Fruit fly (Drosophila melanogaster): ENCODE measurements around the gene PGRP-SB1.

PGRP-SB1 gene

DNA sequence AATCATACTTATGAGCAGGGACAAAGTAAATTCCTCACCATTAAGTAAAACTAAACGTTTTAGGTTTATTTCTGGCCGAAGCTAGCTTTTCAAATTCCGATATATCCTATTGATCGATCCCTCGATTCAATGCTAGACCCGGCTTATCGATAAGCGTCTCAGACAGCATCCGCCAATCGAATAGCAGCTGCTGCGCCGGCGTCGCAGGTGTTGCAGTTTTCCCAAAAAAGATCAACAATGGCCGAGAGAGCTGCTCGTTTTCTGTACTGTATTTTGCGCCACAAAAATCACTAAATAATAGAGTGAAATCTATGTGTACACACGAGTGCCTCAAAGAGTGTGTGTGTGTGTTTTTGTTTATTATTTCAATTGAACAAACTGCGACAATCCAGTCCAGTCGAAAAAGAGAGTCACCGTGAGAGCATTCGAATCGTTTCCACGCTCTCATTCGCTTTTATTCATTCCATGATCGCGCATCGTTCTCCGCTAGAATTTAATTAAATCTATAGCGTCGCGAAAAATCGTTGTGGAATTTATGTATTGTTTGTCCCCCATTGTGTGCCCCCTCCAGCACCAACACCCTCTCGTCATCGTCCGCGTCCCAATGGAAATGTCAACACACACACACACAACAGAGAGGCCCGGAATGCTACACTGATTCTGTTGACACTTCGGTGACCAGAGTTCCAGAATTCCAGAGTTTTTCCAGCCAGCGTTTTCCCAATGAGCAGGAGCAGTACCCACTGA, 14.2 kb downstream of the PGRP-SB1 start (continued):
- TF ChIP-seq CG16815 (GFP tag; optimal IDR thresholded peaks at IDR 0.05) (no peak), Nf-YC (tag; optimal IDR thresholded peaks at IDR 0.05) (peak; percentile 58), CG10959 (GFP tag; IDR thresholded peaks at IDR 0.05) (no peak), CG30403 (GFP tag; optimal IDR thresholded peaks at IDR 0.05) (no peak), CG1529 (GFP tag; optimal IDR thresholded peaks at IDR 0.05) (no peak), CG11695 (GFP tag; IDR thresholded peaks at IDR 0.05) (no peak), CG16779 (GFP tag; IDR thresholded peaks at IDR 0.05) (no peak), MTF-1 (GFP tag; optimal IDR thresholded peaks at IDR 0.05; ENCODE audit: borderline replicate concordance) (no peak), gt (GFP tag; IDR thresholded peaks at IDR 0.05) (no peak), Aef1 (GFP tag; IDR thresholded peaks at IDR 0.05) (no peak), sens (GFP tag) (peak; percentile 72), CG11093 (GFP tag; IDR thresholded peaks at IDR 0.05) (no peak), Mrtf (GFP tag; IDR thresholded peaks at IDR 0.05) (no peak), ato (GFP tag; IDR thresholded peaks at IDR 0.05; ENCODE audit: partially characterized antibody) (peak; percentile 76), tin (GFP tag; optimal IDR thresholded peaks at IDR 0.05) (no peak), rib (GFP tag; IDR thresholded peaks at IDR 0.05) (no peak), CG4617 (GFP tag; optimal IDR thresholded peaks at IDR 0.05; ENCODE audit: borderline replicate concordance) (no peak), Meics (GFP tag; optimal IDR thresholded peaks at IDR 0.05) (peak; percentile 15), ERR (GFP tag; optimal IDR thresholded peaks at IDR 0.05) (no peak), fu2 (GFP tag; optimal IDR thresholded peaks at IDR 0.05) (no peak), gcm2 (GFP tag; optimal IDR thresholded peaks at IDR 0.05) (no peak), kni (GFP tag; optimal IDR thresholded peaks at IDR 0.05) (no peak), Nf-YA (GFP tag; IDR thresholded peaks at IDR 0.05) (no peak), stwl (tag; optimal IDR thresholded peaks at IDR 0.05) (peak; percentile 31), CG12769 (tag; optimal IDR thresholded peaks at IDR 0.05) (no peak)

DNA sequence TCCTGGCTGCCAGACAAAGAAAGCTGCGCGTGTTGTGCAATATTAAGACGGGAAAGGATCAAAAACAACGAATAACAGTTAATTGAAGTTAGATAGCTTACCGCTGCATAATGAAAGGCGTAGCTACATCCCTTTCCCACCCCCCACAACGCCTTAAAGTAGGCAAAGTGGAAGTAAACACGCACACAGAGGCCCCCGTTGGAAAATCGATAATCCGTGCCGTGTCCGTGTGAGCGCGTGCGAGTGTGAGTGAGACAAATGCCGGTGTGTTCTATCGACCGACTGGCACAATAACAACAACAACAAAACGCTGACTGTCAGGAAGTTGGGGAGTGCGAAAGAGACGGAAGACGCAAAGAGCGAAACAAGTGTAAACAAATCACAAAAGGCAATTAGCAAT, 15.4 kb downstream of the PGRP-SB1 start:
- TF ChIP-seq pzg (GFP tag; optimal IDR thresholded peaks at IDR 0.05) (no peak), CG16815 (GFP tag; optimal IDR thresholded peaks at IDR 0.05) (no peak), Meics (GFP tag; optimal IDR thresholded peaks at IDR 0.05) (no peak), CG11723 (GFP tag; optimal IDR thresholded peaks at IDR 0.05) (no peak), bbx (GFP tag; IDR thresholded peaks at IDR 0.05; ENCODE audit: partially characterized antibody) (no peak), CG2116 (GFP tag; optimal IDR thresholded peaks at IDR 0.05) (no peak), D19A (tag; optimal IDR thresholded peaks at IDR 0.05) (no peak), CG13123 (GFP tag; optimal IDR thresholded peaks at IDR 0.05) (no peak), Aef1 (GFP tag; IDR thresholded peaks at IDR 0.05) (no peak), Hsf (GFP tag; optimal IDR thresholded peaks at IDR 0.05) (no peak), E2f2 (GFP tag; IDR thresholded peaks at IDR 0.05) (no peak), zfh1 (GFP tag; IDR thresholded peaks at IDR 0.05) (no peak), Bdp1 (GFP tag; optimal IDR thresholded peaks at IDR 0.05) (no peak), crol (GFP tag; IDR thresholded peaks at IDR 0.05) (no peak), H2.0 (GFP tag; IDR thresholded peaks at IDR 0.05) (no peak), eyg (GFP tag; optimal IDR thresholded peaks at IDR 0.05) (no peak), zen (tag; optimal IDR thresholded peaks at IDR 0.05) (peak; percentile 35), B-H2 (GFP tag; optimal IDR thresholded peaks at IDR 0.05) (no peak), Trl (optimal IDR thresholded peaks at IDR 0.05) (no peak), Trl (GFP tag; optimal IDR thresholded peaks at IDR 0.05) (no peak), CG18619 (GFP tag; optimal IDR thresholded peaks at IDR 0.05) (no peak), CG34224 (GFP tag; IDR thresholded peaks at IDR 0.05; ENCODE audit: partially characterized antibody) (no peak), C15 (GFP tag; IDR thresholded peaks at IDR 0.05) (no peak), CG42726 (GFP tag; IDR thresholded peaks at IDR 0.05; ENCODE audit: partially characterized antibody) (no peak), bcd (GFP tag; optimal IDR thresholded peaks at IDR 0.05) (no peak), CG8290 (GFP tag; optimal IDR thresholded peaks at IDR 0.05) (peak; percentile 60), CG8290 (tag; optimal IDR thresholded peaks at IDR 0.05) (peak in 1 of 2 experiments; percentile 97), fd64A (GFP tag; optimal IDR thresholded peaks at IDR 0.05) (no peak), CG18599 (GFP tag; optimal IDR thresholded peaks at IDR 0.05) (no peak), CG17361 (GFP tag; IDR thresholded peaks at IDR 0.05) (no peak)

All from whole organism, embryonic.